Worm (Caenorhabditis elegans): ENCODE results near the gene cyp-32A1.

ce11 chrV:7775226-7775625 is 6.4 kb upstream of the cyp-32A1 start:
- TF ChIP-seq ama-1 (optimal IDR thresholded peaks at IDR 0.05): peak; percentile 32
- no peak for TF ChIP-seq nhr-28 (tag; optimal IDR thresholded peaks at IDR 0.05)
- no peak for TF ChIP-seq tbx-2 (tag; optimal IDR thresholded peaks at IDR 0.05)
- TF ChIP-seq ZK546.5 (tag; optimal IDR thresholded peaks at IDR 0.05): no peak
- no peak for TF ChIP-seq unc-62 (GFP tag; optimal IDR thresholded peaks at IDR 0.05)
- no peak for TF ChIP-seq nhr-76 (tag; optimal IDR thresholded peaks at IDR 0.05)
- no peak for TF ChIP-seq nhr-11 (tag; optimal IDR thresholded peaks at IDR 0.05)
